Worm (Caenorhabditis elegans) whole organism, L4 larva: Measurements from ENCODE around the gene T10D4.11.
A peak's percentile ranks its signal among the peaks of the same experiment; 100 is the strongest.
"Not testable (repeated sequence)": the region's sequence is repeated elsewhere in the genome, so short reads cannot be mapped to it uniquely, and the experiment has no call there.

ENCODE experiments used
- D1046.2 ChIP-seq: fragments of 200-800 bp; sonication (Bioruptor generic); IDR thresholded peaks from 2 replicates; pipeline ENCODE4 v1.3.6; 2022; ENCODE audit warnings: missing genetic modification characterization, missing compliant biosample characterization
- F26F4.8 ChIP-seq: fragments of 200-800 bp; sonication (Bioruptor generic); conservative IDR thresholded peaks from 2 replicates; pipeline ENCODE4 v1.3.6; 2022; ENCODE audit warnings: missing genetic modification characterization, missing compliant biosample characterization
- F44E2.7 ChIP-seq: fragments of 200-800 bp; sonication (Bioruptor generic); IDR thresholded peaks from 2 replicates; pipeline ENCODE4 v2.1.2; 2022; ENCODE audit warnings: missing genetic modification characterization, missing compliant biosample characterization
- R02D3.7 ChIP-seq: fragments of 150-350 bp; sonication (generic microtip); optimal IDR thresholded peaks from 3 replicates; lab custom pipeline; 2014; ENCODE audit warnings: missing biosample characterization, missing genetic modification characterization
- T20F7.1 ChIP-seq: fragments of 200-800 bp; sonication (Bioruptor generic); optimal IDR thresholded peaks from 2 replicates; lab custom pipeline; 2018; ENCODE audit warnings: mild to moderate bottlenecking, missing genetic modification characterization, missing compliant biosample characterization
- Y48G9A.11 ChIP-seq: fragments of 200-800 bp; sonication (Bioruptor generic); IDR thresholded peaks from 2 replicates; pipeline ENCODE4 v1.3.6; 2022; ENCODE audit warnings: missing genetic modification reagents, missing genetic modification characterization, missing compliant biosample characterization
- Y75B8A.6 ChIP-seq: fragments of 200-800 bp; sonication (Bioruptor generic); IDR thresholded peaks from 2 replicates; pipeline ENCODE4 v1.3.6; 2022; ENCODE audit warnings: missing genetic modification reagents, missing genetic modification characterization, missing compliant biosample characterization
- aha-1 ChIP-seq: fragments of 150-350 bp; peaks from one replicate; lab custom pipeline; 2014; ENCODE audit warnings: missing biosample characterization, missing genetic modification characterization
- arid-1 ChIP-seq: fragments of 200-800 bp; sonication (Bioruptor generic); conservative IDR thresholded peaks from 2 replicates; pipeline ENCODE4 v1.3.6; 2022; ENCODE audit warnings: missing genetic modification reagents, missing genetic modification characterization, missing compliant biosample characterization
- ceh-32 ChIP-seq: sonication (generic microtip); optimal IDR thresholded peaks from 2 replicates; lab custom pipeline; 2016; ENCODE audit warnings: mild to moderate bottlenecking, missing genetic modification characterization, missing compliant biosample characterization; ENCODE audit not compliant: poor library complexity
- ctbp-1 ChIP-seq: fragments of 200-800 bp; sonication (Bioruptor generic); IDR thresholded peaks from 2 replicates; pipeline ENCODE4 v1.3.6; 2022; ENCODE audit warnings: missing genetic modification reagents, missing genetic modification characterization, missing compliant biosample characterization
- daf-19 ChIP-seq: fragments of 200-800 bp; sonication (Bioruptor generic); conservative IDR thresholded peaks from 2 replicates; pipeline ENCODE4 v1.3.6; 2022; ENCODE audit warnings: missing genetic modification characterization, missing compliant biosample characterization
- dmd-6 ChIP-seq: fragments of 200-800 bp; sonication (Bioruptor generic); IDR thresholded peaks from 2 replicates; pipeline ENCODE4 v1.3.6; 2022; ENCODE audit warnings: missing genetic modification reagents, missing genetic modification characterization, missing compliant biosample characterization
- duxl-1 ChIP-seq: sonication (generic microtip); optimal IDR thresholded peaks from 2 replicates; lab custom pipeline; 2016; ENCODE audit warnings: mild to moderate bottlenecking, missing genetic modification characterization, moderate library complexity, missing compliant biosample characterization; ENCODE audit not compliant: poor library complexity
- egl-43 ChIP-seq: fragments of 200-800 bp; sonication (Bioruptor generic); IDR thresholded peaks from 2 replicates; pipeline ENCODE4 v1.3.6; 2022; ENCODE audit warnings: missing genetic modification reagents, missing genetic modification characterization, missing compliant biosample characterization
- hlh-11 ChIP-seq: fragments of 200-800 bp; sonication (Bioruptor generic); optimal IDR thresholded peaks from 2 replicates; lab custom pipeline; 2018; ENCODE audit warnings: mild to moderate bottlenecking, missing genetic modification characterization, missing compliant biosample characterization
- lsy-2 ChIP-seq, 2 experiments: fragments of 150-350 bp in 1 of 2; sonication (generic microtip) in 1 of 2; optimal IDR thresholded peaks; 2 replicates each; lab custom pipeline; 2014 to 2017; ENCODE audit warnings: missing biosample characterization in 2 of 2, missing genetic modification characterization in 2 of 2
- mdt-29 ChIP-seq: fragments of 200-800 bp; sonication (Bioruptor generic); IDR thresholded peaks from 2 replicates; pipeline ENCODE4 v1.3.6; 2022; ENCODE audit warnings: missing genetic modification reagents, missing genetic modification characterization, missing compliant biosample characterization
- mep-1 ChIP-seq: fragments of 150-350 bp; sonication (generic microtip); optimal IDR thresholded peaks from 3 replicates; lab custom pipeline; 2014; ENCODE audit warnings: missing biosample characterization, missing genetic modification characterization
- mes-2 ChIP-seq: sonication (generic microtip); optimal IDR thresholded peaks from 2 replicates; lab custom pipeline; 2016; ENCODE audit warnings: missing genotype, mild to moderate bottlenecking, missing genetic modification characterization, missing compliant biosample characterization; ENCODE audit not compliant: poor library complexity, severe bottlenecking
- nhr-111 ChIP-seq: fragments of 200-800 bp; sonication (Bioruptor generic); optimal IDR thresholded peaks from 2 replicates; lab custom pipeline; 2018; ENCODE audit warnings: mild to moderate bottlenecking, missing genetic modification characterization, missing compliant biosample characterization
- nhr-25 ChIP-seq: sonication (generic microtip); optimal IDR thresholded peaks from 2 replicates; lab custom pipeline; 2017; ENCODE audit warnings: missing genetic modification characterization, mild to moderate bottlenecking, missing compliant biosample characterization, antibody characterized with exemption, moderate library complexity, borderline replicate concordance; ENCODE audit not compliant: insufficient read depth
- nhr-76 ChIP-seq: fragments of 150-350 bp; optimal IDR thresholded peaks from 2 replicates; lab custom pipeline; 2014; ENCODE audit warnings: missing biosample characterization, missing genetic modification characterization
- set-16 ChIP-seq: fragments of 200-800 bp; sonication (Bioruptor generic); IDR thresholded peaks from 2 replicates; pipeline ENCODE4 v1.3.6; 2022; ENCODE audit warnings: missing genetic modification reagents, missing genetic modification characterization, missing compliant biosample characterization
- snpc-1.2 ChIP-seq: fragments of 200-800 bp; sonication (Bioruptor generic); IDR thresholded peaks from 2 replicates; pipeline ENCODE4 v1.3.6; 2022; ENCODE audit warnings: missing genetic modification reagents, missing genetic modification characterization, missing compliant biosample characterization
- snpc-4 ChIP-seq: fragments of 150-350 bp; optimal IDR thresholded peaks from 2 replicates; lab custom pipeline; 2014; ENCODE audit warnings: missing biosample characterization, missing genetic modification characterization
- spr-3 ChIP-seq: fragments of 200-800 bp; sonication (Bioruptor generic); optimal IDR thresholded peaks from 2 replicates; lab custom pipeline; 2018; ENCODE audit warnings: mild to moderate bottlenecking, missing genetic modification characterization, missing compliant biosample characterization
- tra-1 ChIP-seq: fragments of 200-800 bp; sonication (Bioruptor generic); IDR thresholded peaks from 2 replicates; pipeline ENCODE4 v1.3.6; 2022; ENCODE audit warnings: missing genetic modification reagents, missing genetic modification characterization, missing compliant biosample characterization
- unc-130 ChIP-seq: sonication (generic microtip); optimal IDR thresholded peaks from 2 replicates; lab custom pipeline; 2016; ENCODE audit warnings: missing genetic modification reagents, missing genetic modification characterization, missing compliant biosample characterization
- unc-39 ChIP-seq: sonication (generic microtip); optimal IDR thresholded peaks from 2 replicates; lab custom pipeline; 2017; ENCODE audit warnings: missing biosample characterization, missing genetic modification characterization
- zag-1 ChIP-seq: fragments of 150-350 bp; optimal IDR thresholded peaks from 2 replicates; lab custom pipeline; 2014; ENCODE audit warnings: missing biosample characterization, missing genetic modification characterization
- zip-2 ChIP-seq: fragments of 150-350 bp; optimal IDR thresholded peaks from 2 replicates; lab custom pipeline; 2014; ENCODE audit warnings: missing biosample characterization, missing genetic modification characterization
- ztf-7 ChIP-seq: fragments of 150-350 bp; optimal IDR thresholded peaks from 2 replicates; lab custom pipeline; 2014; ENCODE audit warnings: missing biosample characterization, missing genetic modification characterization

Gene T10D4.11

ce11 chrII:3189038-3189437, 39.6 kb upstream of the T10D4.11 start, which contains the start of gene Y27F2A.11:
Y27F2A.11 (plus strand) TSS chrII:3189338.
- TF ChIP-seq tra-1 (GFP tag; lab: Robert Waterston, UW); D1046.2; dmd-6: not testable (repeated sequence)

- TF ChIP-seq duxl-1 (tag; lab: Kevin White, UChicago) (no peak), nhr-76 (tag; lab: Kevin White, UChicago) (no peak), aha-1 (tag; lab: Kevin White, UChicago) (peak; percentile 21), R02D3.7 (tag; lab: Kevin White, UChicago) (no peak), ctbp-1 (GFP tag; lab: Robert Waterston, UW) (no peak), set-16 (GFP tag; lab: Robert Waterston, UW) (peak; percentile 55), spr-3 (GFP tag; lab: Kevin White, UChicago) (no peak), unc-130 (GFP tag; lab: Kevin White, UChicago) (no peak), T20F7.1 (GFP tag; lab: Kevin White, UChicago) (no peak), snpc-4 (tag; lab: Kevin White, UChicago) (no peak), lsy-2 (tag; optimal IDR thresholded peaks at IDR 0.05; lab: Kevin White, UChicago) (no peak), Y48G9A.11 (GFP tag; lab: Robert Waterston, UW) (peak; percentile 41; the same call in 1 of the 2 replicates), egl-43 (GFP tag; lab: Robert Waterston, UW) (0 out of 2 replicates have a peak, but pooled peaks have one; percentile 44)
Observed at ce11 chrII:3185848-3186247, 36.4 kb upstream of the T10D4.11 start.

ce11 chrII:3184858-3185257, 35.4 kb upstream of the T10D4.11 start, which contains the start of gene sri-78:
sri-78 (plus strand) TSS chrII:3185158.
- not testable (repeated sequence) for TF ChIP-seq arid-1 (GFP tag; lab: Robert Waterston, UW); hlh-11 (tag; lab: Kevin White, UChicago); Y75B8A.6 (GFP tag; lab: Robert Waterston, UW)

ce11 chrII:3183300-3183840, 33.9 kb upstream of the T10D4.11 start, which contains the start of the genes Y27F2A.6 and Y27F2A.8:
Y27F2A.6 (minus strand) TSS chrII:3183400.
Y27F2A.8 (plus strand) TSS chrII:3183790.
- TF ChIP-seq set-16 (GFP tag; lab: Robert Waterston, UW); aha-1 (tag; lab: Kevin White, UChicago); mdt-29 (GFP tag; lab: Robert Waterston, UW): not testable (repeated sequence)
- TF ChIP-seq, all 104 proteins: peak for 0; not testable (repeated sequence) for 104

ce11 chrII:3177663-3178062, 28.2 kb upstream of the T10D4.11 start, which contains the start of gene sri-40:
sri-40 (plus strand) TSS chrII:3177963.
- TF ChIP-seq ztf-7; snpc-1.2 (GFP tag; lab: Robert Waterston, UW); F26F4.8 (GFP tag; lab: Robert Waterston, UW): not testable (repeated sequence)
- TF ChIP-seq, all 104 proteins: peak for 0; not testable (repeated sequence) for 104

- no peak for TF ChIP-seq zag-1 (tag; lab: Kevin White, UChicago)
- TF ChIP-seq ceh-32 (tag; lab: Kevin White, UChicago): no peak
- TF ChIP-seq nhr-25 (tag; lab: Kevin White, UChicago): no peak
- TF ChIP-seq zip-2: no peak
- TF ChIP-seq daf-19 (GFP tag; lab: Robert Waterston, UW): no peak
- no peak for TF ChIP-seq unc-39 (tag; lab: Kevin White, UChicago)
- no peak for TF ChIP-seq Y48G9A.11 (GFP tag; lab: Robert Waterston, UW)
- no peak for TF ChIP-seq hlh-11 (tag; lab: Kevin White, UChicago)
- no peak for TF ChIP-seq mep-1 (tag; lab: Kevin White, UChicago)
- TF ChIP-seq mes-2 (tag; lab: Kevin White, UChicago): no peak
- TF ChIP-seq nhr-111 (GFP tag; lab: Kevin White, UChicago): no peak
- TF ChIP-seq arid-1 (GFP tag; lab: Robert Waterston, UW): no peak
- no peak for TF ChIP-seq F44E2.7 (GFP tag; lab: Robert Waterston, UW)
- TF ChIP-seq, all 104 proteins: peak for 0
Observed at ce11 chrII:3172176-3172575, 22.8 kb upstream of the T10D4.11 start, which contains the start of gene Y27F2A.10. Y27F2A.10 (minus strand) TSS chrII:3172276.
